Fruit fly (Drosophila melanogaster) whole organism, embryonic: ENCODE data around the gene Dr.

Experiments
- CG10366 ChIP-seq: fragments of 200-800 bp; sonication (Bioruptor generic); IDR thresholded peaks from 2 replicates; pipeline ENCODE4 v1.3.6; 2022; ENCODE audit warnings: missing biosample characterization, missing genetic modification characterization
- CG11696 ChIP-seq: fragments of 200-800 bp; sonication (Bioruptor generic); IDR thresholded peaks from 2 replicates; pipeline ENCODE4 v1.3.6; 2022; ENCODE audit warnings: missing biosample characterization, missing genetic modification characterization
- CG14710 ChIP-seq: fragments of 200-800 bp; sonication (Bioruptor generic); optimal IDR thresholded peaks from 3 replicates; lab custom pipeline; 2019; ENCODE audit warnings: missing biosample characterization, mild to moderate bottlenecking, missing genetic modification characterization, moderate library complexity
- CG15073 ChIP-seq: fragments of 200-800 bp; sonication (Bioruptor generic); optimal IDR thresholded peaks from 2 replicates; lab custom pipeline; 2016; ENCODE audit warnings: missing biosample characterization, missing genetic modification characterization
- CG15479 ChIP-seq: fragments of 200-800 bp; sonication (Bioruptor generic); optimal IDR thresholded peaks from 3 replicates; lab custom pipeline; 2019; ENCODE audit warnings: missing biosample characterization, mild to moderate bottlenecking, missing genetic modification characterization, moderate library complexity
- CG16779 ChIP-seq: fragments of 200-800 bp; sonication (Bioruptor generic); IDR thresholded peaks from 2 replicates; pipeline ENCODE4 v1.3.6; 2022; ENCODE audit warnings: missing biosample characterization, missing genetic modification characterization
- CG16813 ChIP-seq: fragments of 200-800 bp; sonication (Bioruptor generic); IDR thresholded peaks from 3 replicates; pipeline ENCODE4 v1.3.6; 2022; ENCODE audit warnings: missing biosample characterization, missing genetic modification characterization; ENCODE audit not compliant: partially characterized antibody
- CG17361 ChIP-seq: fragments of 200-800 bp; sonication (Bioruptor generic); IDR thresholded peaks from 3 replicates; pipeline ENCODE4 v1.3.6; 2022; ENCODE audit warnings: missing biosample characterization, missing genetic modification characterization
- CG17568 ChIP-seq: fragments of 200-800 bp; sonication (Bioruptor generic); optimal IDR thresholded peaks from 2 replicates; lab custom pipeline; 2018; ENCODE audit warnings: missing biosample characterization, mild to moderate bottlenecking, missing genetic modification characterization, moderate library complexity
- CG17802 ChIP-seq: fragments of 200-800 bp; sonication (Bioruptor generic); optimal IDR thresholded peaks from 2 replicates; lab custom pipeline; 2018; ENCODE audit warnings: missing biosample characterization, mild to moderate bottlenecking, missing genetic modification characterization, moderate library complexity
- CG34422 ChIP-seq: fragments of 200-800 bp; sonication (Bioruptor generic); IDR thresholded peaks from 3 replicates; pipeline ENCODE4 v1.3.6; 2022; ENCODE audit warnings: missing biosample characterization, missing genetic modification characterization
- CG43689 ChIP-seq: fragments of 200-800 bp; sonication (Bioruptor generic); IDR thresholded peaks from 2 replicates; pipeline ENCODE4 v1.3.6; 2022; ENCODE audit warnings: missing biosample characterization, missing genetic modification characterization
- CG4820 ChIP-seq: fragments of 200-800 bp; sonication (Bioruptor generic); optimal IDR thresholded peaks from 3 replicates; lab custom pipeline; 2016; ENCODE audit warnings: missing biosample characterization, missing genetic modification characterization
- CG7786 ChIP-seq: fragments of 200-800 bp; sonication (Bioruptor generic); optimal IDR thresholded peaks from 2 replicates; lab custom pipeline; 2016; ENCODE audit warnings: missing biosample characterization, missing genetic modification characterization
- CG7839 ChIP-seq: fragments of 200-800 bp; sonication (Bioruptor generic); optimal IDR thresholded peaks from 3 replicates; lab custom pipeline; 2018; ENCODE audit warnings: missing biosample characterization, mild to moderate bottlenecking, missing genetic modification characterization, moderate library complexity
- ERR ChIP-seq: fragments of 200-800 bp; sonication (Bioruptor generic); optimal IDR thresholded peaks from 2 replicates; lab custom pipeline; 2016; ENCODE audit warnings: missing biosample characterization, missing genetic modification characterization
- Fer1 ChIP-seq: fragments of 200-800 bp; sonication (Bioruptor generic); optimal IDR thresholded peaks from 2 replicates; lab custom pipeline; 2017; ENCODE audit warnings: missing biosample characterization, mild to moderate bottlenecking, missing genetic modification characterization
- H15 ChIP-seq: fragments of 200-800 bp; sonication (Bioruptor generic); IDR thresholded peaks from 3 replicates; pipeline ENCODE4 v1.3.6; 2022; ENCODE audit warnings: missing biosample characterization, missing genetic modification characterization
- H2.0 ChIP-seq: fragments of 200-800 bp; sonication (Bioruptor generic); IDR thresholded peaks from 2 replicates; pipeline ENCODE4 v1.3.6; 2022; ENCODE audit warnings: missing biosample characterization, missing genetic modification characterization
- HLH54F ChIP-seq: fragments of 200-800 bp; sonication (Bioruptor generic); optimal IDR thresholded peaks from 3 replicates; lab custom pipeline; 2016; ENCODE audit warnings: missing biosample characterization, missing genetic modification characterization
- Hmx ChIP-seq: fragments of 200-800 bp; sonication (Bioruptor generic); optimal IDR thresholded peaks from 2 replicates; lab custom pipeline; 2016; ENCODE audit warnings: missing biosample characterization, missing genetic modification characterization
- Mad ChIP-seq: fragments of 200-800 bp; sonication (Bioruptor generic); optimal IDR thresholded peaks from 2 replicates; lab custom pipeline; 2016; ENCODE audit warnings: missing biosample characterization, missing genetic modification characterization
- Med ChIP-seq: fragments of 200-800 bp; sonication (Bioruptor generic); peaks from one replicate; lab custom pipeline; 2016; ENCODE audit warnings: missing biosample characterization, missing genetic modification characterization, mild to moderate bottlenecking, inconsistent platforms, moderate library complexity
- NFAT ChIP-seq: fragments of 200-800 bp; sonication (Bioruptor generic); IDR thresholded peaks from 2 replicates; pipeline ENCODE4 v1.3.6; 2022; ENCODE audit warnings: missing biosample characterization, missing genetic modification characterization
- Neu2 ChIP-seq: fragments of 200-800 bp; sonication (Bioruptor generic); optimal IDR thresholded peaks from 3 replicates; lab custom pipeline; 2016; ENCODE audit warnings: missing biosample characterization, missing genetic modification characterization, borderline replicate concordance
- Sox100B ChIP-seq: fragments of 200-800 bp; sonication (Bioruptor generic); optimal IDR thresholded peaks from 3 replicates; lab custom pipeline; 2018; ENCODE audit warnings: missing biosample characterization, mild to moderate bottlenecking, missing genetic modification characterization
- Sry-δ ChIP-seq: fragments of 200-800 bp; sonication (Bioruptor generic); optimal IDR thresholded peaks from 2 replicates; lab custom pipeline; 2016; ENCODE audit warnings: missing biosample characterization, missing genetic modification characterization
- TFAM ChIP-seq: fragments of 200-800 bp; sonication (Bioruptor generic); optimal IDR thresholded peaks from 2 replicates; lab custom pipeline; 2017; ENCODE audit warnings: missing biosample characterization, missing genetic modification characterization, inconsistent platforms
- Tbp ChIP-seq: fragments of >200 bp; optimal IDR thresholded peaks from 2 replicates; lab custom pipeline; 2018; ENCODE audit warnings: missing biosample characterization, missing genetic modification characterization
- bcd ChIP-seq: fragments of 200-800 bp; sonication (Bioruptor generic); optimal IDR thresholded peaks from 2 replicates; lab custom pipeline; 2017; ENCODE audit warnings: missing biosample characterization, mild to moderate bottlenecking, missing genetic modification characterization
- bsh ChIP-seq, 2 experiments: fragments of 200-800 bp; sonication (Bioruptor generic); optimal IDR thresholded peaks; 2 replicates each; lab custom pipeline; 2017 to 2018; ENCODE audit warnings: mild to moderate bottlenecking in 2 of 2, missing biosample characterization in 2 of 2, missing genetic modification characterization in 2 of 2, moderate library complexity in 1 of 2
- cwo ChIP-seq: fragments of 200-800 bp; sonication (Bioruptor generic); optimal IDR thresholded peaks from 3 replicates; lab custom pipeline; 2017; ENCODE audit warnings: missing biosample characterization, missing genetic modification characterization, mild to moderate bottlenecking, moderate library complexity, missing genetic modification reagents
- esg ChIP-seq: fragments of 200-800 bp; sonication (Bioruptor generic); conservative IDR thresholded peaks from 2 replicates; pipeline ENCODE4 v1.3.6; 2022; ENCODE audit warnings: missing biosample characterization, missing genetic modification characterization
- gcm2 ChIP-seq: fragments of 200-800 bp; sonication (Bioruptor generic); optimal IDR thresholded peaks from 2 replicates; lab custom pipeline; 2016; ENCODE audit warnings: missing biosample characterization, missing genetic modification characterization
- grau ChIP-seq: fragments of 200-800 bp; optimal IDR thresholded peaks from 3 replicates; lab custom pipeline; 2019; ENCODE audit warnings: missing biosample characterization, mild to moderate bottlenecking, missing genetic modification characterization, moderate library complexity
- gro ChIP-seq: fragments of 200-800 bp; sonication (Bioruptor generic); optimal IDR thresholded peaks from 2 replicates; lab custom pipeline; 2016; ENCODE audit warnings: missing biosample characterization, missing genetic modification characterization
- hkb ChIP-seq, 2 experiments: fragments of 200-800 bp in 1 of 2; fragments of >200 bp in 1 of 2; sonication (Bioruptor generic) in 1 of 2; IDR thresholded peaks in 1 of 2; optimal IDR thresholded peaks in 1 of 2; 2 replicates each; pipeline versions ENCODE4 v1.3.6 to Lab custom; 2017 to 2022; ENCODE audit warnings: missing biosample characterization in 1 of 2, missing genetic modification characterization in 1 of 2
- jigr1 ChIP-seq: fragments of 200-800 bp; sonication (Bioruptor generic); IDR thresholded peaks from 3 replicates; pipeline ENCODE4 v1.3.6; 2022; ENCODE audit warnings: missing biosample characterization, missing genetic modification characterization
- mirr ChIP-seq: fragments of 200-800 bp; sonication (Bioruptor generic); optimal IDR thresholded peaks from 3 replicates; lab custom pipeline; 2018; ENCODE audit warnings: missing biosample characterization, mild to moderate bottlenecking, missing genetic modification characterization
- nom ChIP-seq: fragments of 200-800 bp; sonication (Bioruptor generic); optimal IDR thresholded peaks from 2 replicates; lab custom pipeline; 2017; ENCODE audit warnings: missing biosample characterization, missing genetic modification characterization, mild to moderate bottlenecking, moderate library complexity, missing genetic modification reagents
- org-1 ChIP-seq: fragments of 200-800 bp; sonication (Bioruptor generic); optimal IDR thresholded peaks from 2 replicates; lab custom pipeline; 2017; ENCODE audit warnings: missing biosample characterization, missing genetic modification characterization
- pb ChIP-seq: fragments of 200-800 bp; sonication (Bioruptor generic); optimal IDR thresholded peaks from 3 replicates; lab custom pipeline; 2016; ENCODE audit warnings: missing biosample characterization, missing genetic modification characterization
- pho ChIP-seq: fragments of 200-800 bp; sonication (Bioruptor generic); optimal IDR thresholded peaks from 2 replicates; lab custom pipeline; 2016; ENCODE audit warnings: missing biosample characterization, missing genetic modification characterization
- pnt ChIP-seq: fragments of 200-800 bp; sonication (Bioruptor generic); optimal IDR thresholded peaks from 3 replicates; lab custom pipeline; 2016; ENCODE audit warnings: missing biosample characterization, missing genetic modification characterization
- prd ChIP-seq, 3 experiments: fragments of >200 bp in 2 of 3; fragments of 200-800 bp in 1 of 3; sonication (Bioruptor generic) in 1 of 3; optimal IDR thresholded peaks in 2 of 3; IDR thresholded peaks in 1 of 3; 2 replicates in 2 of 3; 3 replicates in 1 of 3; pipeline versions ENCODE4 v1.3.6 to Lab custom; 2017 to 2022; ENCODE audit warnings: missing biosample characterization in 1 of 3, missing genetic modification characterization in 1 of 3
- repo ChIP-seq: fragments of 200-800 bp; sonication (Bioruptor generic); optimal IDR thresholded peaks from 2 replicates; lab custom pipeline; 2016; ENCODE audit warnings: missing biosample characterization, missing genetic modification characterization
- salm ChIP-seq: fragments of 200-800 bp; sonication (Bioruptor generic); optimal IDR thresholded peaks from 2 replicates; lab custom pipeline; 2018; ENCODE audit warnings: missing biosample characterization, mild to moderate bottlenecking, missing genetic modification characterization
- schlank ChIP-seq: fragments of 200-800 bp; sonication (Bioruptor generic); optimal IDR thresholded peaks from 2 replicates; lab custom pipeline; 2018; ENCODE audit warnings: missing biosample characterization, mild to moderate bottlenecking, missing genetic modification characterization
- twi ChIP-seq: fragments of 200-800 bp; optimal IDR thresholded peaks from 2 replicates; lab custom pipeline; 2019; ENCODE audit warnings: missing biosample characterization, mild to moderate bottlenecking, missing genetic modification characterization, moderate library complexity
- yki ChIP-seq: fragments of >200 bp; optimal IDR thresholded peaks from 3 replicates; lab custom pipeline; 2018

Dr gene

dm6 chr3R:29547182-29547979 is 8.8 kb upstream of the Dr start (continued):
- peak; percentile 10 for TF ChIP-seq CG7839 (tag; lab: Kevin White, UChicago)
- no peak for TF ChIP-seq jigr1 (GFP tag; lab: Robert Waterston, UW)
- TF ChIP-seq prd (optimal IDR thresholded peaks at IDR 0.05; lab: Kevin White, UChicago), result no peak
- no peak for TF ChIP-seq prd (GFP tag; IDR thresholded peaks at IDR 0.05; lab: Robert Waterston, UW)
- no peak for TF ChIP-seq repo (GFP tag; lab: Kevin White, UChicago)
- TF ChIP-seq HLH54F (GFP tag; lab: Kevin White, UChicago), result no peak
- TF ChIP-seq pnt (GFP tag; lab: Kevin White, UChicago), result no peak
- TF ChIP-seq Fer1 (GFP tag; lab: Kevin White, UChicago), result no peak
- TF ChIP-seq CG16779 (GFP tag; lab: Robert Waterston, UW), result no peak
- TF ChIP-seq Sox100B, result no peak
- TF ChIP-seq hkb (optimal IDR thresholded peaks at IDR 0.05; lab: Kevin White, UChicago), result no peak
- no peak for TF ChIP-seq hkb (GFP tag; IDR thresholded peaks at IDR 0.05; lab: Robert Waterston, UW)
- no peak for TF ChIP-seq CG10366 (GFP tag; lab: Robert Waterston, UW)
- no peak for TF ChIP-seq CG17568
- peak in 1 of 2 experiments; percentile 59 for TF ChIP-seq bsh (GFP tag; optimal IDR thresholded peaks at IDR 0.05; lab: Kevin White, UChicago)
- TF ChIP-seq CG17361, result 0 out of 3 replicates have a peak, but pooled peaks have one; percentile 24
- TF ChIP-seq Mad, result no peak
- TF ChIP-seq schlank (tag; lab: Kevin White, UChicago), result no peak
- TF ChIP-seq org-1 (GFP tag; lab: Kevin White, UChicago), result no peak
- TF ChIP-seq H15 (GFP tag; lab: Robert Waterston, UW), result no peak
- TF ChIP-seq mirr (GFP tag; lab: Kevin White, UChicago), result no peak
- TF ChIP-seq H2.0 (GFP tag; lab: Robert Waterston, UW), result no peak
- TF ChIP-seq CG4820, result no peak
- TF ChIP-seq grau (tag; lab: Kevin White, UChicago), result peak; percentile 23
- no peak for TF ChIP-seq NFAT (GFP tag; lab: Robert Waterston, UW)
- TF ChIP-seq nom (GFP tag; lab: Kevin White, UChicago), result no peak
- TF ChIP-seq CG15073 (GFP tag; lab: Kevin White, UChicago), result no peak
- no peak for TF ChIP-seq CG11696 (GFP tag; lab: Robert Waterston, UW)
- no peak for TF ChIP-seq Tbp (GFP tag; lab: Kevin White, UChicago)
- no peak for TF ChIP-seq pho
- no peak for TF ChIP-seq CG17802 (tag; lab: Kevin White, UChicago)
- no peak for TF ChIP-seq TFAM (GFP tag; lab: Kevin White, UChicago)
- no peak for TF ChIP-seq cwo (GFP tag; lab: Kevin White, UChicago)
- TF ChIP-seq gcm2 (GFP tag; lab: Kevin White, UChicago), result no peak
- TF ChIP-seq pb (GFP tag; lab: Kevin White, UChicago), result no peak
- no peak for TF ChIP-seq Sry-δ
- no peak for TF ChIP-seq CG15479
- TF ChIP-seq esg (GFP tag; lab: Robert Waterston, UW), result no peak
- peak; percentile 39 for TF ChIP-seq CG14710 (tag; lab: Kevin White, UChicago)
- no peak for TF ChIP-seq CG16813
- no peak for TF ChIP-seq gro (GFP tag; lab: Kevin White, UChicago)
- TF ChIP-seq Hmx (GFP tag; lab: Kevin White, UChicago), result no peak
- no peak for TF ChIP-seq ERR (GFP tag; lab: Kevin White, UChicago)
- TF ChIP-seq CG43689, result no peak
- no peak for TF ChIP-seq CG7786
- TF ChIP-seq Neu2 (GFP tag; lab: Kevin White, UChicago), result no peak
- no peak for TF ChIP-seq twi
- no peak for TF ChIP-seq yki (lab: Kevin White, UChicago)
- no peak for TF ChIP-seq salm (tag; lab: Kevin White, UChicago)
- peak; percentile 17 for TF ChIP-seq Med (GFP tag; lab: Kevin White, UChicago)
- no peak for TF ChIP-seq bcd (GFP tag; lab: Kevin White, UChicago)
- no peak for TF ChIP-seq CG34422 (GFP tag; lab: Robert Waterston, UW)
